Worm (Caenorhabditis elegans): ENCODE measurements around the gene ani-1.

The ani-1 gene

DNA sequence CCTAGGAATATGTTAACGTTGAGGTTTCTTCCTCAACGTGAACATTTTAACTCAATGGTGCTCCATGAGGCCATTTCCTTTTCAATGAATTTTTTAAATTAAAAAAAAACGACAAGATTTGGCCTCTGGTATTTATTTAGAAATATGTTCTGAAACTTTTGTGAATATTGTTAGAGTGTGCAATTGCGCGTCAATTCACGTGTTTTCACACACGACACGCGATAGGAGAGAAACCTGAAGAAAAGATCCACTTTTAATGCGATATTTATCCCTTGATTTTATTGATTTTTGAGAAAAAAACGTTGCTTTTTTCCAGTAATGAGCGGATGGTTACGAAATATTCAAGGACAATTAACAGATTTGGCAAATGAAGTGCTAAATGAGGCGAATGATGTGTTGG, 46.1 kb upstream of the ani-1 start, which contains the start of gene sql-1 (continued):
- TF ChIP-seq egl-43 (GFP tag; IDR thresholded peaks at IDR 0.05) (no peak), nhr-77 (tag; optimal IDR thresholded peaks at IDR 0.05) (no peak), ceh-28 (tag; optimal IDR thresholded peaks at IDR 0.05) (peak; percentile 39), aly-2 (tag; optimal IDR thresholded peaks at IDR 0.05) (no peak), lin-38 (GFP tag; IDR thresholded peaks at IDR 0.05) (peak; percentile 72), nhr-11 (tag; optimal IDR thresholded peaks at IDR 0.05) (no peak), D1046.2 (GFP tag; IDR thresholded peaks at IDR 0.05) (no peak), jun-1 (tag; optimal IDR thresholded peaks at IDR 0.05) (no peak), set-16 (GFP tag; IDR thresholded peaks at IDR 0.05) (no peak), mdl-1 (tag; optimal IDR thresholded peaks at IDR 0.05) (no peak), spr-1 (tag; optimal IDR thresholded peaks at IDR 0.05) (no peak), aha-1 (tag) (no peak), ztf-11 (tag; optimal IDR thresholded peaks at IDR 0.05) (no peak), nhr-28 (tag; optimal IDR thresholded peaks at IDR 0.05) (no peak), snpc-1.2 (GFP tag; IDR thresholded peaks at IDR 0.05) (peak; percentile 48; the same call in 1 of the 2 replicates), ceh-20 (GFP tag; IDR thresholded peaks at IDR 0.05) (no peak), unc-130 (GFP tag; optimal IDR thresholded peaks at IDR 0.05) (peak; percentile 62), hmg-1.1 (GFP tag; IDR thresholded peaks at IDR 0.05) (no peak), unc-39 (tag; optimal IDR thresholded peaks at IDR 0.05) (no peak), nhr-111 (GFP tag; optimal IDR thresholded peaks at IDR 0.05) (no peak), nhr-237 (tag; optimal IDR thresholded peaks at IDR 0.05) (no peak), lin-13 (GFP tag; optimal IDR thresholded peaks at IDR 0.05) (no peak), lin-29 (GFP tag; IDR thresholded peaks at IDR 0.05) (no peak), dve-1 (tag; optimal IDR thresholded peaks at IDR 0.05; ENCODE audit: insufficient read depth) (no peak), nhr-10 (tag; optimal IDR thresholded peaks at IDR 0.05) (no peak), lsy-2 (tag; optimal IDR thresholded peaks at IDR 0.05) (peak in 1 of 2 experiments; percentile 34), gei-8 (GFP tag; optimal IDR thresholded peaks at IDR 0.05) (no peak), F44E2.7 (GFP tag; IDR thresholded peaks at IDR 0.05) (no peak), daf-19 (GFP tag; conservative IDR thresholded peaks at IDR 0.05) (no peak), mdt-29 (GFP tag; IDR thresholded peaks at IDR 0.05) (no peak), F10B5.3 (tag; optimal IDR thresholded peaks at IDR 0.05) (no peak), ceh-44 (GFP tag; IDR thresholded peaks at IDR 0.05) (no peak), pha-4 (GFP tag; IDR thresholded peaks at IDR 0.05) (no peak), pha-4 (tag; optimal IDR thresholded peaks at IDR 0.05) (no peak), dpl-1 (GFP tag; optimal IDR thresholded peaks at IDR 0.05) (peak; percentile 27), lim-7 (GFP tag; IDR thresholded peaks at IDR 0.05) (no peak), Y48G9A.11 (GFP tag; IDR thresholded peaks at IDR 0.05) (no peak), cey-2 (tag; optimal IDR thresholded peaks at IDR 0.05; ENCODE audit: borderline replicate concordance, insufficient read depth) (no peak), Y105C5A.15 (GFP tag; IDR thresholded peaks at IDR 0.05) (no peak), zfp-2 (tag; optimal IDR thresholded peaks at IDR 0.05) (no peak)

DNA sequence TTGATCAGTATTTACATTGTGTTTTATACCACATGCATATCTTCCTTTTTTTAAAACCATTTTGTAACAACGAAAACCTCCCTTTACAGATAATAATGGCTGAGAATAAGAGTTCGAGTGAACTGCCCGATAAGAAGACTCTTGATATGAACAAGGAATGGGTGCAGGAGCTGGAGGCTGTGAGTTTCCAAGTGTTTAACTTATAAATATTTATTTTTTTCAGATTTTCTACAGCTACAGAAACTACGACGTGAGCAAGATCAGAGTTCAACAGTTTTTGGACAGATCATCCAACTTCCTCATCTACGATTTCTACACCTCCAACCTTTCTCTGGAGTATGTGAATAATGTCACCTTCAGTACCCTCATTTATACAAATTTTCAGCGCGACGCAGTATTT, 43.3 kb upstream of the ani-1 start, which contains the start of gene herd-1:
Gene herd-1, plus strand, starts transcription at position 90 of the 400 bp plus-strand sequence.
- TF ChIP-seq mep-1 (tag; optimal IDR thresholded peaks at IDR 0.05) (no peak), lim-7 (GFP tag; IDR thresholded peaks at IDR 0.05) (no peak), daf-16 (GFP tag; optimal IDR thresholded peaks at IDR 0.05) (no peak), daf-16 (tag; optimal IDR thresholded peaks at IDR 0.05) (no peak), daf-19 (GFP tag; conservative IDR thresholded peaks at IDR 0.05) (no peak), hif-1 (tag; optimal IDR thresholded peaks at IDR 0.05) (no peak), ceh-62 (tag; optimal IDR thresholded peaks at IDR 0.05) (no peak), nhr-111 (GFP tag; optimal IDR thresholded peaks at IDR 0.05) (no peak), dmd-9 (GFP tag; IDR thresholded peaks at IDR 0.05) (no peak), gei-8 (GFP tag; optimal IDR thresholded peaks at IDR 0.05) (no peak), egl-27 (tag; optimal IDR thresholded peaks at IDR 0.05) (no peak), rbr-2 (tag; optimal IDR thresholded peaks at IDR 0.05) (no peak), ceh-32 (tag; optimal IDR thresholded peaks at IDR 0.05; ENCODE audit: poor library complexity) (no peak), Y105C5A.15 (GFP tag; IDR thresholded peaks at IDR 0.05) (no peak), arid-1 (GFP tag; conservative IDR thresholded peaks at IDR 0.05) (peak; percentile 49; the same call in 1 of the 2 replicates), php-3 (GFP tag; IDR thresholded peaks at IDR 0.05) (0 out of 2 replicates have a peak, but pooled peaks have one; percentile 32), lin-13 (GFP tag; optimal IDR thresholded peaks at IDR 0.05) (no peak), snpc-1.2 (GFP tag; IDR thresholded peaks at IDR 0.05) (peak; percentile 56), spr-3 (GFP tag; optimal IDR thresholded peaks at IDR 0.05) (no peak), nhr-76 (tag; optimal IDR thresholded peaks at IDR 0.05) (no peak), skn-1 (tag; optimal IDR thresholded peaks at IDR 0.05) (no peak)
